Fruit fly (Drosophila melanogaster) whole organism, prepupa: Measurements from ENCODE around the gene CG13295.

Experiments
- CG10631 ChIP-seq: fragments of 200-800 bp; sonication (Bioruptor generic); optimal IDR thresholded peaks from 2 replicates; lab custom pipeline; 2016; ENCODE audit warnings: missing biosample characterization, missing genetic modification characterization
- CG10669 ChIP-seq: fragments of 200-800 bp; sonication (Bioruptor generic); optimal IDR thresholded peaks from 3 replicates; lab custom pipeline; 2018; ENCODE audit warnings: missing biosample characterization, mild to moderate bottlenecking, missing genetic modification characterization, moderate library complexity
- CG11294 ChIP-seq: fragments of 200-800 bp; sonication (Bioruptor generic); IDR thresholded peaks from 2 replicates; pipeline ENCODE4 v1.3.6; 2022; ENCODE audit warnings: missing biosample characterization, missing genetic modification characterization
- CG15336 ChIP-seq: fragments of 200-800 bp; sonication (Bioruptor generic); IDR thresholded peaks from 2 replicates; pipeline ENCODE4 v1.3.6; 2022; ENCODE audit warnings: missing biosample characterization, missing genetic modification characterization
- CG1621 ChIP-seq: fragments of 200-800 bp; sonication (Bioruptor generic); optimal IDR thresholded peaks from 3 replicates; lab custom pipeline; 2018; ENCODE audit warnings: missing biosample characterization, mild to moderate bottlenecking, missing genetic modification characterization
- CG16779 ChIP-seq: fragments of 200-800 bp; sonication (Bioruptor generic); optimal IDR thresholded peaks from 3 replicates; lab custom pipeline; 2017; ENCODE audit warnings: missing biosample characterization, mild to moderate bottlenecking, missing genetic modification characterization
- CG31627 ChIP-seq: fragments of 200-800 bp; sonication (Bioruptor generic); optimal IDR thresholded peaks from 3 replicates; lab custom pipeline; 2016; ENCODE audit warnings: missing biosample characterization, missing genetic modification characterization
- CG32006 ChIP-seq: fragments of 200-800 bp; sonication (Bioruptor generic); optimal IDR thresholded peaks from 3 replicates; lab custom pipeline; 2017; ENCODE audit warnings: missing biosample characterization, mild to moderate bottlenecking, missing genetic modification characterization
- CG4318 ChIP-seq: fragments of 200-800 bp; sonication (Bioruptor generic); optimal IDR thresholded peaks from 3 replicates; lab custom pipeline; 2017; ENCODE audit warnings: missing biosample characterization, mild to moderate bottlenecking, missing genetic modification characterization
- CG6276 ChIP-seq: fragments of 200-800 bp; sonication (Bioruptor generic); optimal IDR thresholded peaks from 2 replicates; lab custom pipeline; 2017; ENCODE audit warnings: missing biosample characterization, mild to moderate bottlenecking, missing genetic modification characterization
- CG6792 ChIP-seq: fragments of 200-800 bp; sonication (Bioruptor generic); optimal IDR thresholded peaks from 3 replicates; lab custom pipeline; 2016; ENCODE audit warnings: missing biosample characterization, missing genetic modification characterization
- CG7368 ChIP-seq: fragments of 200-800 bp; sonication (Bioruptor generic); optimal IDR thresholded peaks from 3 replicates; lab custom pipeline; 2016; ENCODE audit warnings: missing biosample characterization, missing genetic modification characterization
- CG8632 ChIP-seq: fragments of 200-800 bp; sonication (Bioruptor generic); optimal IDR thresholded peaks from 3 replicates; lab custom pipeline; 2016; ENCODE audit warnings: missing biosample characterization, missing genetic modification characterization
- CG9139 ChIP-seq: fragments of 200-800 bp; sonication (Bioruptor generic); optimal IDR thresholded peaks from 3 replicates; lab custom pipeline; 2017; ENCODE audit warnings: missing biosample characterization, mild to moderate bottlenecking, missing genetic modification characterization
- Eip75B ChIP-seq: fragments of 200-800 bp; sonication (Bioruptor generic); optimal IDR thresholded peaks from 3 replicates; lab custom pipeline; 2016; ENCODE audit warnings: missing biosample characterization, missing genetic modification characterization
- Eip93F ChIP-seq: fragments of 200-800 bp; sonication (Bioruptor generic); optimal IDR thresholded peaks from 2 replicates; lab custom pipeline; 2016; ENCODE audit warnings: missing biosample characterization, mild to moderate bottlenecking, missing genetic modification characterization
- Ets96B ChIP-seq: fragments of 200-800 bp; optimal IDR thresholded peaks from 2 replicates; lab custom pipeline; 2019; ENCODE audit warnings: missing biosample characterization, mild to moderate bottlenecking, missing genetic modification characterization, moderate library complexity
- Gug ChIP-seq: fragments of 200-800 bp; sonication (Bioruptor generic); IDR thresholded peaks from 2 replicates; pipeline ENCODE4 v1.3.6; 2022; ENCODE audit warnings: missing biosample characterization, missing genetic modification characterization
- Met ChIP-seq: fragments of 200-800 bp; sonication (Bioruptor generic); optimal IDR thresholded peaks from 3 replicates; lab custom pipeline; 2016; ENCODE audit warnings: missing biosample characterization, missing genetic modification characterization
- Sox14 ChIP-seq: fragments of 200-800 bp; sonication (Bioruptor generic); optimal IDR thresholded peaks from 3 replicates; lab custom pipeline; 2016; ENCODE audit warnings: missing biosample characterization, missing genetic modification characterization
- Sox15 ChIP-seq: fragments of 200-800 bp; sonication (Bioruptor generic); optimal IDR thresholded peaks from 3 replicates; lab custom pipeline; 2016; ENCODE audit warnings: missing biosample characterization, missing genetic modification characterization
- achi ChIP-seq: fragments of 200-800 bp; sonication (Bioruptor generic); optimal IDR thresholded peaks from 3 replicates; lab custom pipeline; 2016; ENCODE audit warnings: missing biosample characterization, missing genetic modification characterization
- acj6 ChIP-seq: fragments of 200-800 bp; sonication (Bioruptor generic); optimal IDR thresholded peaks from 3 replicates; lab custom pipeline; 2016; ENCODE audit warnings: missing biosample characterization, missing genetic modification characterization
- cyc ChIP-seq: fragments of 200-800 bp; sonication (Bioruptor generic); optimal IDR thresholded peaks from 3 replicates; lab custom pipeline; 2016; ENCODE audit warnings: missing biosample characterization, missing genetic modification characterization
- fd85E ChIP-seq: fragments of 200-800 bp; sonication (Bioruptor generic); optimal IDR thresholded peaks from 3 replicates; lab custom pipeline; 2016; ENCODE audit warnings: missing biosample characterization, missing genetic modification characterization
- lz ChIP-seq: fragments of 200-800 bp; sonication (Bioruptor generic); optimal IDR thresholded peaks from 3 replicates; lab custom pipeline; 2016; ENCODE audit warnings: missing biosample characterization, missing genetic modification characterization
- pdm3 ChIP-seq: fragments of 200-800 bp; sonication (Bioruptor generic); optimal IDR thresholded peaks from 3 replicates; lab custom pipeline; 2016; ENCODE audit warnings: missing biosample characterization, missing genetic modification characterization
- salr ChIP-seq, 2 experiments: fragments of 200-800 bp; sonication (Bioruptor generic); optimal IDR thresholded peaks; 3 replicates each; lab custom pipeline; 2016 to 2018; ENCODE audit warnings: missing biosample characterization in 2 of 2, missing genetic modification characterization in 2 of 2, mild to moderate bottlenecking in 1 of 2
- spab ChIP-seq: fragments of 200-800 bp; sonication (Bioruptor generic); optimal IDR thresholded peaks from 2 replicates; lab custom pipeline; 2017; ENCODE audit warnings: missing biosample characterization, mild to moderate bottlenecking, missing genetic modification characterization, missing genetic modification reagents
- ss ChIP-seq, 2 experiments: fragments of 200-800 bp; sonication (Bioruptor generic); optimal IDR thresholded peaks; 2 replicates in 1 of 2; 3 replicates in 1 of 2; lab custom pipeline; 2017 to 2018; ENCODE audit warnings: mild to moderate bottlenecking in 2 of 2, missing biosample characterization in 2 of 2, missing genetic modification characterization in 2 of 2, moderate library complexity in 1 of 2
- svp ChIP-seq: fragments of 200-800 bp; sonication (Bioruptor generic); peaks from one replicate; lab custom pipeline; 2016; ENCODE audit warnings: missing biosample characterization, missing genetic modification characterization
- vri ChIP-seq: fragments of 200-800 bp; sonication (Bioruptor generic); optimal IDR thresholded peaks from 3 replicates; lab custom pipeline; 2016; ENCODE audit warnings: missing biosample characterization, mild to moderate bottlenecking, missing genetic modification characterization

Gene CG13295

dm6 chr3L:6116881-6117280, 41.8 kb upstream of the CG13295 start:
- TF ChIP-seq salr (GFP tag; optimal IDR thresholded peaks at IDR 0.05; lab: Kevin White, UChicago): no peak
- TF ChIP-seq cyc (GFP tag; lab: Kevin White, UChicago): no peak
- no peak for TF ChIP-seq CG10669 (GFP tag; lab: Kevin White, UChicago)
- TF ChIP-seq CG4318 (GFP tag; lab: Kevin White, UChicago): no peak
- no peak for TF ChIP-seq CG1621
- TF ChIP-seq ss (GFP tag; optimal IDR thresholded peaks at IDR 0.05; lab: Kevin White, UChicago): no peak
- no peak for TF ChIP-seq Gug
- no peak for TF ChIP-seq svp (GFP tag; lab: Kevin White, UChicago)
- TF ChIP-seq CG11294 (GFP tag; lab: Robert Waterston, UW): no peak
- no peak for TF ChIP-seq CG7368 (GFP tag; lab: Kevin White, UChicago)
- TF ChIP-seq fd85E (GFP tag; lab: Kevin White, UChicago): no peak
- TF ChIP-seq pdm3 (GFP tag; lab: Kevin White, UChicago): no peak
- no peak for TF ChIP-seq Eip93F
- no peak for TF ChIP-seq acj6 (GFP tag; lab: Kevin White, UChicago)
- no peak for TF ChIP-seq Sox15 (GFP tag; lab: Kevin White, UChicago)
- no peak for TF ChIP-seq lz
- TF ChIP-seq CG8632 (GFP tag; lab: Kevin White, UChicago): no peak
- no peak for TF ChIP-seq spab (GFP tag; lab: Kevin White, UChicago)
- no peak for TF ChIP-seq Sox14 (GFP tag; lab: Kevin White, UChicago)

- TF ChIP-seq achi (no peak), vri (GFP tag; lab: Kevin White, UChicago) (no peak), Eip75B (no peak), spab (GFP tag; lab: Kevin White, UChicago) (no peak), CG32006 (GFP tag; lab: Kevin White, UChicago) (no peak), CG6792 (no peak), CG31627 (GFP tag; lab: Kevin White, UChicago) (no peak), CG11294 (GFP tag; lab: Robert Waterston, UW) (no peak), Sox14 (GFP tag; lab: Kevin White, UChicago) (no peak), CG6276 (GFP tag; lab: Kevin White, UChicago) (no peak), CG15336 (no peak), CG10631 (GFP tag; lab: Kevin White, UChicago) (no peak)
Observed at dm6 chr3L:6115505-6115904, 40.5 kb upstream of the CG13295 start.

dm6 chr3L:6111458-6111857, 36.4 kb upstream of the CG13295 start:
- TF ChIP-seq Eip93F: no peak
- no peak for TF ChIP-seq Ets96B (tag; lab: Kevin White, UChicago)
- no peak for TF ChIP-seq CG16779 (tag; lab: Kevin White, UChicago)
- TF ChIP-seq, all 60 proteins: peak for 0

- TF ChIP-seq Sox15 (GFP tag; lab: Kevin White, UChicago) (no peak), Met (no peak), CG4318 (GFP tag; lab: Kevin White, UChicago) (no peak), CG9139 (GFP tag; lab: Kevin White, UChicago) (no peak)
Observed at dm6 chr3L:6110673-6111449, 35.8 kb upstream of the CG13295 start.
